Worm (Caenorhabditis elegans) whole organism, L3 larva: Measurements from ENCODE around the gene Y54E2A.5.

ENCODE experiments used
- R02D3.7 ChIP-seq: fragments of 150-350 bp; optimal IDR thresholded peaks from 2 replicates; lab custom pipeline; 2014; ENCODE audit warnings: missing biosample characterization, missing genetic modification characterization
- aly-2 ChIP-seq: fragments of 150-350 bp; optimal IDR thresholded peaks from 2 replicates; lab custom pipeline; 2014; ENCODE audit warnings: missing biosample characterization, missing genetic modification characterization
- ama-1 ChIP-seq: fragments of 150-350 bp; optimal IDR thresholded peaks from 2 replicates; lab custom pipeline; 2018
- ceh-16 ChIP-seq: sonication (generic microtip); optimal IDR thresholded peaks from 2 replicates; lab custom pipeline; 2017; ENCODE audit warnings: missing biosample characterization, missing genetic modification characterization
- ceh-28 ChIP-seq: fragments of 150-350 bp; optimal IDR thresholded peaks from 2 replicates; lab custom pipeline; 2014; ENCODE audit warnings: missing biosample characterization, missing genetic modification reagents, missing genetic modification characterization
- ceh-82 ChIP-seq: fragments of 150-350 bp; optimal IDR thresholded peaks from 2 replicates; lab custom pipeline; 2014; ENCODE audit warnings: missing biosample characterization, missing genetic modification characterization
- ceh-9 ChIP-seq: sonication (generic microtip); optimal IDR thresholded peaks from 2 replicates; lab custom pipeline; 2018; ENCODE audit warnings: missing biosample characterization, missing genetic modification characterization
- egl-27 ChIP-seq: sonication (generic microtip); optimal IDR thresholded peaks from 4 replicates; lab custom pipeline; 2017; ENCODE audit warnings: missing biosample characterization, missing genetic modification reagents, missing genetic modification characterization
- egl-5 ChIP-seq: fragments of 150-350 bp; optimal IDR thresholded peaks from 2 replicates; lab custom pipeline; 2017; ENCODE audit warnings: missing biosample characterization, missing genetic modification reagents, missing genetic modification characterization, inconsistent platforms
- elt-1 ChIP-seq: fragments of 150-350 bp; optimal IDR thresholded peaks from 2 replicates; lab custom pipeline; 2014; ENCODE audit warnings: missing biosample characterization, missing genetic modification characterization
- elt-2 ChIP-seq: sonication (generic microtip); optimal IDR thresholded peaks from 2 replicates; lab custom pipeline; 2016; ENCODE audit warnings: missing genetic modification reagents, mild to moderate bottlenecking, missing genetic modification characterization, missing compliant biosample characterization
- elt-3 ChIP-seq, 3 experiments: fragments of 150-350 bp in 1 of 3; sonication (generic microtip) in 2 of 3; optimal IDR thresholded peaks; 2 replicates in 2 of 3; 4 replicates in 1 of 3; lab custom pipeline; 2014 to 2017; ENCODE audit warnings: missing biosample characterization in 3 of 3, missing genetic modification characterization in 3 of 3
- eor-1 ChIP-seq, 2 experiments: fragments of 150-350 bp; optimal IDR thresholded peaks; 2 replicates each; lab custom pipeline; 2014 to 2018; ENCODE audit warnings: missing biosample characterization in 2 of 2, missing genetic modification characterization in 2 of 2
- fkh-10 ChIP-seq: sonication (generic microtip); optimal IDR thresholded peaks from 2 replicates; lab custom pipeline; 2017; ENCODE audit warnings: missing biosample characterization, missing genetic modification reagents, missing genetic modification characterization
- fos-1 ChIP-seq: fragments of 150-350 bp; optimal IDR thresholded peaks from 2 replicates; lab custom pipeline; 2014; ENCODE audit warnings: missing biosample characterization, missing genetic modification characterization
- hmg-11 ChIP-seq: sonication (generic microtip); optimal IDR thresholded peaks from 2 replicates; lab custom pipeline; 2016; ENCODE audit warnings: missing genetic modification characterization, missing compliant biosample characterization
- jun-1 ChIP-seq: fragments of 150-350 bp; optimal IDR thresholded peaks from 2 replicates; lab custom pipeline; 2014; ENCODE audit warnings: missing biosample characterization, missing genetic modification reagents, missing genetic modification characterization
- lin-15B ChIP-seq: fragments of 150-350 bp; optimal IDR thresholded peaks from 2 replicates; lab custom pipeline; 2014; ENCODE audit warnings: missing biosample characterization, missing genetic modification characterization
- lin-39 ChIP-seq: fragments of 150-350 bp; optimal IDR thresholded peaks from 2 replicates; lab custom pipeline; 2018; ENCODE audit warnings: missing biosample characterization, missing genetic modification reagents, missing genetic modification characterization
- lsy-12 ChIP-seq: sonication (generic microtip); optimal IDR thresholded peaks from 2 replicates; lab custom pipeline; 2016; ENCODE audit warnings: mild to moderate bottlenecking, missing genetic modification characterization, missing compliant biosample characterization
- mdl-1 ChIP-seq: fragments of 150-350 bp; optimal IDR thresholded peaks from 2 replicates; lab custom pipeline; 2014; ENCODE audit warnings: missing biosample characterization, missing genetic modification characterization
- mml-1 ChIP-seq: fragments of 150-350 bp; sonication (generic microtip); optimal IDR thresholded peaks from 3 replicates; lab custom pipeline; 2014; ENCODE audit warnings: missing biosample characterization, missing genetic modification characterization
- nfya-1 ChIP-seq: sonication (generic microtip); optimal IDR thresholded peaks from 2 replicates; lab custom pipeline; 2017; ENCODE audit warnings: missing genetic modification characterization, mild to moderate bottlenecking, missing compliant biosample characterization, antibody characterized with exemption, moderate library complexity; ENCODE audit not compliant: insufficient read depth
- nhr-11 ChIP-seq: fragments of 150-350 bp; optimal IDR thresholded peaks from 2 replicates; lab custom pipeline; 2014; ENCODE audit warnings: missing biosample characterization, missing genetic modification characterization
- nhr-12 ChIP-seq: fragments of 150-350 bp; optimal IDR thresholded peaks from 2 replicates; lab custom pipeline; 2014; ENCODE audit warnings: missing biosample characterization, missing genetic modification characterization
- nhr-23 ChIP-seq: fragments of 150-350 bp; optimal IDR thresholded peaks from 2 replicates; lab custom pipeline; 2014; ENCODE audit warnings: missing biosample characterization, missing genetic modification reagents, missing genetic modification characterization
- nhr-237 ChIP-seq: fragments of 150-350 bp; optimal IDR thresholded peaks from 2 replicates; lab custom pipeline; 2014; ENCODE audit warnings: missing biosample characterization, missing genetic modification characterization
- nhr-25 ChIP-seq: sonication (generic microtip); optimal IDR thresholded peaks from 2 replicates; lab custom pipeline; 2017; ENCODE audit warnings: missing biosample characterization, missing genetic modification characterization
- nhr-28 ChIP-seq: fragments of 150-350 bp; optimal IDR thresholded peaks from 2 replicates; lab custom pipeline; 2014; ENCODE audit warnings: missing biosample characterization, missing genetic modification characterization
- nhr-43 ChIP-seq: sonication (generic microtip); optimal IDR thresholded peaks from 2 replicates; lab custom pipeline; 2016; ENCODE audit warnings: mild to moderate bottlenecking, missing genetic modification characterization, missing compliant biosample characterization; ENCODE audit not compliant: poor library complexity, severe bottlenecking
- nhr-67 ChIP-seq: fragments of 150-350 bp; optimal IDR thresholded peaks from 2 replicates; lab custom pipeline; 2014; ENCODE audit warnings: missing biosample characterization, missing genetic modification characterization
- nhr-76 ChIP-seq: fragments of 150-350 bp; sonication (generic microtip); optimal IDR thresholded peaks from 5 replicates; lab custom pipeline; 2014; ENCODE audit warnings: missing biosample characterization, missing genetic modification characterization
- nhr-77 ChIP-seq: fragments of 150-350 bp; optimal IDR thresholded peaks from 2 replicates; lab custom pipeline; 2014; ENCODE audit warnings: missing biosample characterization, missing genetic modification characterization
- pha-4 ChIP-seq: fragments of 150-350 bp; optimal IDR thresholded peaks from 2 replicates; lab custom pipeline; 2014; ENCODE audit warnings: missing biosample characterization, missing genetic modification reagents, missing genetic modification characterization
- pqm-1 ChIP-seq: fragments of 150-350 bp; optimal IDR thresholded peaks from 2 replicates; lab custom pipeline; 2017; ENCODE audit warnings: missing biosample characterization, missing genetic modification characterization, inconsistent platforms
- sea-2 ChIP-seq: fragments of 150-350 bp; sonication (generic microtip); optimal IDR thresholded peaks from 4 replicates; lab custom pipeline; 2014; ENCODE audit warnings: missing biosample characterization, missing genetic modification reagents, missing genetic modification characterization
- skn-1 ChIP-seq: fragments of 150-350 bp; optimal IDR thresholded peaks from 2 replicates; lab custom pipeline; 2014; ENCODE audit warnings: missing biosample characterization, missing genetic modification characterization
- snpc-4 ChIP-seq: fragments of 150-350 bp; optimal IDR thresholded peaks from 2 replicates; lab custom pipeline; 2014; ENCODE audit warnings: missing biosample characterization, missing genetic modification characterization
- tbx-2 ChIP-seq: sonication (generic microtip); optimal IDR thresholded peaks from 2 replicates; lab custom pipeline; 2016; ENCODE audit warnings: mild to moderate bottlenecking, missing genetic modification characterization, missing compliant biosample characterization
- unc-39 ChIP-seq: sonication (generic microtip); optimal IDR thresholded peaks from 4 replicates; lab custom pipeline; 2017; ENCODE audit warnings: missing biosample characterization, missing genetic modification characterization
- unc-62 ChIP-seq: fragments of 150-350 bp; sonication (generic microtip); optimal IDR thresholded peaks from 4 replicates; lab custom pipeline; 2014; ENCODE audit warnings: missing biosample characterization, missing genetic modification reagents, missing genetic modification characterization
- ztf-11 ChIP-seq: fragments of 150-350 bp; optimal IDR thresholded peaks from 2 replicates; lab custom pipeline; 2014; ENCODE audit warnings: missing biosample characterization, missing genetic modification characterization
- ztf-4 ChIP-seq: fragments of 150-350 bp; optimal IDR thresholded peaks from 2 replicates; lab custom pipeline; 2014; ENCODE audit warnings: missing biosample characterization, missing genetic modification characterization

Y54E2A.5 gene

ce11 chrII:14757711-14758110 lies at the start of gene Y54E2A.5:
Y54E2A.5 (minus strand) TSS chrII:14757811.
- TF ChIP-seq pqm-1 (tag; lab: Kevin White, UChicago) (no peak), unc-62 (GFP tag; lab: Kevin White, UChicago) (no peak), aly-2 (no peak), ztf-4 (tag; lab: Kevin White, UChicago) (no peak), mml-1 (tag; lab: Kevin White, UChicago) (no peak), mdl-1 (tag; lab: Kevin White, UChicago) (no peak), ztf-11 (no peak), lin-39 (tag; lab: Kevin White, UChicago) (no peak), lin-15B (tag; lab: Kevin White, UChicago) (no peak), eor-1 (tag; optimal IDR thresholded peaks at IDR 0.05; lab: Kevin White, UChicago) (no peak), nhr-43 (tag; lab: Kevin White, UChicago) (no peak), nhr-76 (no peak), unc-39 (tag; lab: Kevin White, UChicago) (no peak), lsy-12 (tag; lab: Kevin White, UChicago) (no peak), ama-1 (lab: Kevin White, UChicago) (no peak), nhr-67 (tag; lab: Kevin White, UChicago) (no peak), elt-3 (tag; optimal IDR thresholded peaks at IDR 0.05; lab: Kevin White, UChicago) (no peak), egl-27 (tag; lab: Kevin White, UChicago) (no peak)

ce11 chrII:14805686-14806085 lies 48.1 kb upstream of the Y54E2A.5 start, which contains the start of gene srt-11:
srt-11 (plus strand) TSS chrII:14805986.
- TF ChIP-seq ztf-11 (no peak), eor-1 (tag; optimal IDR thresholded peaks at IDR 0.05; lab: Kevin White, UChicago) (no peak), skn-1 (tag; lab: Kevin White, UChicago) (no peak), egl-27 (tag; lab: Kevin White, UChicago) (no peak), ceh-9 (tag; lab: Kevin White, UChicago) (no peak), nhr-67 (tag; lab: Kevin White, UChicago) (no peak), nhr-43 (tag; lab: Kevin White, UChicago) (no peak), elt-1 (no peak), fos-1 (tag; lab: Kevin White, UChicago) (no peak), nhr-12 (tag; lab: Kevin White, UChicago) (no peak), ceh-28 (tag; lab: Kevin White, UChicago) (no peak), nhr-28 (tag; lab: Kevin White, UChicago) (no peak), nfya-1 (no peak)

ce11 chrII:14804259-14804899 lies 46.8 kb upstream of the Y54E2A.5 start, which contains the start of gene W01D2.3:
W01D2.3 (minus strand) TSS chrII:14804309.
- TF ChIP-seq lin-15B (tag; lab: Kevin White, UChicago), result no peak
- TF ChIP-seq fos-1 (tag; lab: Kevin White, UChicago), result no peak
- TF ChIP-seq nhr-43 (tag; lab: Kevin White, UChicago), result peak; percentile 75
- no peak for TF ChIP-seq unc-62 (GFP tag; lab: Kevin White, UChicago)
- no peak for TF ChIP-seq ztf-11
- peak; percentile 42 for TF ChIP-seq pha-4 (tag; lab: Kevin White, UChicago)
- peak; percentile 49 for TF ChIP-seq tbx-2
- peak; percentile 41 for TF ChIP-seq lin-39 (tag; lab: Kevin White, UChicago)
- TF ChIP-seq hmg-11 (tag; lab: Kevin White, UChicago), result peak; percentile 77
- peak; percentile 52 for TF ChIP-seq sea-2 (GFP tag; lab: Kevin White, UChicago)
- peak; percentile 64 for TF ChIP-seq lsy-12 (tag; lab: Kevin White, UChicago)
- peak; percentile 91 for TF ChIP-seq nhr-77 (tag; lab: Kevin White, UChicago)
- TF ChIP-seq nhr-25 (tag; lab: Kevin White, UChicago), result peak; percentile 89
- TF ChIP-seq aly-2, result peak; percentile 64
- TF ChIP-seq mdl-1 (tag; lab: Kevin White, UChicago), result no peak
- TF ChIP-seq nhr-11 (tag; lab: Kevin White, UChicago), result no peak
- TF ChIP-seq nfya-1, result peak; percentile 56
- peak; percentile 81 for TF ChIP-seq ztf-4 (tag; lab: Kevin White, UChicago)
- TF ChIP-seq jun-1 (tag; lab: Kevin White, UChicago), result peak; percentile 47
- no peak for TF ChIP-seq R02D3.7 (tag; lab: Kevin White, UChicago)
- no peak for TF ChIP-seq elt-3 (tag; optimal IDR thresholded peaks at IDR 0.05; lab: Kevin White, UChicago)
- no peak for TF ChIP-seq fkh-10 (GFP tag; lab: Kevin White, UChicago)
- TF ChIP-seq nhr-76, result no peak
- TF ChIP-seq nhr-23 (tag; lab: Kevin White, UChicago), result peak; percentile 44
- TF ChIP-seq nhr-67 (tag; lab: Kevin White, UChicago), result no peak
- TF ChIP-seq elt-2 (tag; lab: Kevin White, UChicago), result peak; percentile 43
- no peak for TF ChIP-seq pqm-1 (tag; lab: Kevin White, UChicago)
- TF ChIP-seq egl-5 (tag; lab: Kevin White, UChicago), result peak; percentile 1
- peak in 1 of 2 experiments; percentile 10 for TF ChIP-seq eor-1 (tag; optimal IDR thresholded peaks at IDR 0.05; lab: Kevin White, UChicago)
- peak; percentile 2 for TF ChIP-seq nhr-237 (tag; lab: Kevin White, UChicago)
- TF ChIP-seq ceh-28 (tag; lab: Kevin White, UChicago), result peak; percentile 80
- no peak for TF ChIP-seq egl-27 (tag; lab: Kevin White, UChicago)
- peak; percentile 46 for TF ChIP-seq ceh-82
- TF ChIP-seq skn-1 (tag; lab: Kevin White, UChicago), result peak; percentile 35
- TF ChIP-seq ceh-9 (tag; lab: Kevin White, UChicago), result no peak
- TF ChIP-seq ceh-16 (tag; lab: Kevin White, UChicago), result no peak
- TF ChIP-seq snpc-4 (tag; lab: Kevin White, UChicago), result peak; percentile 98
- TF ChIP-seq, all 47 proteins: peak for 22
